Worm (Caenorhabditis elegans): ENCODE results near the gene Y73B6BL.44.

- TF ChIP-seq D1046.2 (GFP tag; IDR thresholded peaks at IDR 0.05) (no peak), ama-1 (optimal IDR thresholded peaks at IDR 0.05) (no peak), lin-39 (tag; optimal IDR thresholded peaks at IDR 0.05) (no peak), ceh-82 (tag; optimal IDR thresholded peaks at IDR 0.05) (no peak), mep-1 (tag; optimal IDR thresholded peaks at IDR 0.05) (no peak), ztf-11 (tag; optimal IDR thresholded peaks at IDR 0.05) (no peak), ZK337.2 (GFP tag; IDR thresholded peaks at IDR 0.05) (no peak), lsy-2 (tag; optimal IDR thresholded peaks at IDR 0.05) (no peak), fos-1 (tag; optimal IDR thresholded peaks at IDR 0.05) (no peak)
Observed at ce11 chrIV:6502725-6503124, 9.3 kb downstream of the Y73B6BL.44 start.
